Worm (Caenorhabditis elegans): Measurements from ENCODE around the gene gcl-1.
A peak's percentile ranks its signal among the peaks of the same experiment; 100 is the strongest.

The gcl-1 gene

DNA sequence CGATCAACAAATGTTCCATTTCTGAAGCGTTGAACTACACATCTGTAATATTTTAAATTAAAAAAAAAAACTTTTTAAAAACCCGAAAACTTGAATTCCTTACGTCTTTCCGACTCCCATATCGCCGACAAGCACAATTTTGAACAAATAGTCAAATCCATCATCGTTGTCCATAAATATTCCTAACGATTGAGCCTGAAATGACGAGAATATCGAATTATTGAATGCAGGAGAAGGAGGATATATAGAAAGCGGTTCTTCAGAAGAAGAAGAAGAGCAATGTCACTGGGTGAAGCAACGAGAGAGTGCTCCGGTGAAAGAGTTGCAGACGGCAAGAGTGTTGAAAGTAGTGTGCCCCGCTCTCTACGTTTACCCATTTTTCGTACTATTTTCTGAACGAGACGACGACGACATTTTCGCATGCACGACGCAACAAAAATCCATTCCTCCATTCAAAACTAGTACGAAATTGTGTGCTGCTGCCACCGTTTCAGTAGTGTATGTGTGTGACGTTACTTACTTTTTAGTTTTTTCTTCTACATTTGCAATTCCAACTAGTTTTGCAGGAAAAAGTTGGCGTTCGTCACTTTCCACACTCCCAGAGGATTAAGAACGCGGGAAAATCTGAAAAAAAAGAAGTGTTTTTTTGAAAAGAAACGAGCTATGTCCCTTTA is 28.8 kb downstream of the gcl-1 start, which contains the start of gene rab-19 (continued):
- TF ChIP-seq hlh-4 (tag; optimal IDR thresholded peaks at IDR 0.05) (no peak), nhr-76 (tag; optimal IDR thresholded peaks at IDR 0.05) (no peak), hlh-17 (GFP tag; optimal IDR thresholded peaks at IDR 0.05; ENCODE audit: borderline replicate concordance) (no peak), blmp-1 (tag; optimal IDR thresholded peaks at IDR 0.05) (no peak), ceh-63 (GFP tag; optimal IDR thresholded peaks at IDR 0.05) (no peak), egl-27 (tag; optimal IDR thresholded peaks at IDR 0.05) (no peak), zag-1 (tag; optimal IDR thresholded peaks at IDR 0.05) (no peak), pag-3 (tag; optimal IDR thresholded peaks at IDR 0.05; ENCODE audit: borderline replicate concordance, insufficient read depth) (no peak), lsy-2 (tag; optimal IDR thresholded peaks at IDR 0.05) (peak; percentile 1 to 23), mdl-1 (tag; optimal IDR thresholded peaks at IDR 0.05) (no peak), mef-2 (tag; optimal IDR thresholded peaks at IDR 0.05) (no peak), unc-98 (GFP tag; IDR thresholded peaks at IDR 0.05) (no peak), fkh-10 (GFP tag; optimal IDR thresholded peaks at IDR 0.05) (no peak), unc-62 (GFP tag; optimal IDR thresholded peaks at IDR 0.05) (no peak), ceh-82 (tag; optimal IDR thresholded peaks at IDR 0.05) (peak in 2 of 3 experiments; percentile 22 to 43), alr-1 (tag; optimal IDR thresholded peaks at IDR 0.05; ENCODE audit: borderline replicate concordance) (no peak), nhr-47 (tag; optimal IDR thresholded peaks at IDR 0.05) (peak; percentile 17), unc-30 (tag; optimal IDR thresholded peaks at IDR 0.05) (no peak), zip-4 (GFP tag; optimal IDR thresholded peaks at IDR 0.05) (no peak), nhr-90 (tag; optimal IDR thresholded peaks at IDR 0.05; ENCODE audit: poor library complexity) (no peak), snu-23 (GFP tag; optimal IDR thresholded peaks at IDR 0.05) (peak; percentile 42), tlp-1 (tag; optimal IDR thresholded peaks at IDR 0.05) (no peak), aha-1 (tag; optimal IDR thresholded peaks at IDR 0.05) (no peak), lin-39 (tag; optimal IDR thresholded peaks at IDR 0.05) (no peak), grh-1 (GFP tag; IDR thresholded peaks at IDR 0.05) (no peak)

DNA sequence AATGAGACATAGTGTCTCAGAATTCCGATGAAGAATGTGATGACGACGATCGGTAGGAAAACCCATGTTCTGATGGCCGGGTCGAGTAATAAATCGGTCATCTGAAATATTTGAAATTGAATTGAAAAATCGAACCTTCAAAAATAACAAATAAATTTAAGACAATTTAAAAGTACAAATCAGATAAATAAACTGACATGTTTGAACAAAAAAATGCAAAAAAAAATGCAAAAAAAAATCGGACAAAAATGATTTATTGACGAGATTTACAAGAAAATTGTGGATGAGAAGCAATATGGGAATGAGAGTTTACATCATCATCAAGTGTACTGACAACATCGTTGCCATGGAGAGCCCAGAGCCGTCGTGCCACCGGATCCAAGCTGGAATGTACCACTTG is 30.9 kb downstream of the gcl-1 start, which contains the start of gene emc-3:
TSS of gene emc-3 (minus strand) at position 101 of the 400 bp plus-strand sequence.
- TF ChIP-seq nhr-28 (tag; optimal IDR thresholded peaks at IDR 0.05): no peak
- TF ChIP-seq unc-86 (tag; optimal IDR thresholded peaks at IDR 0.05): no peak
- TF ChIP-seq nhr-237 (tag; optimal IDR thresholded peaks at IDR 0.05): no peak
- no peak for TF ChIP-seq unc-30 (tag; optimal IDR thresholded peaks at IDR 0.05)
- no peak for TF ChIP-seq tlp-1 (tag; optimal IDR thresholded peaks at IDR 0.05)
- no peak for TF ChIP-seq elt-2 (tag; optimal IDR thresholded peaks at IDR 0.05)
- no peak for TF ChIP-seq Y116A8C.19 (tag; optimal IDR thresholded peaks at IDR 0.05; ENCODE audit: borderline replicate concordance)
- TF ChIP-seq nhr-20 (tag; optimal IDR thresholded peaks at IDR 0.05): no peak
- TF ChIP-seq xbp-1 (tag; optimal IDR thresholded peaks at IDR 0.05): no peak
- TF ChIP-seq nhr-84 (tag; optimal IDR thresholded peaks at IDR 0.05): no peak
- no peak for TF ChIP-seq fkh-8 (tag; optimal IDR thresholded peaks at IDR 0.05)
- TF ChIP-seq nhr-47 (tag; optimal IDR thresholded peaks at IDR 0.05): no peak
- TF ChIP-seq mep-1 (tag; optimal IDR thresholded peaks at IDR 0.05): no peak
- no peak for TF ChIP-seq grh-1 (GFP tag; IDR thresholded peaks at IDR 0.05)
- no peak for TF ChIP-seq mdl-1 (tag; optimal IDR thresholded peaks at IDR 0.05)
- TF ChIP-seq dpl-1 (GFP tag; optimal IDR thresholded peaks at IDR 0.05): no peak
- TF ChIP-seq snpc-4 (tag; optimal IDR thresholded peaks at IDR 0.05): no peak
- no peak for TF ChIP-seq isw-1 (GFP tag; IDR thresholded peaks at IDR 0.05)
- TF ChIP-seq nhr-71 (tag; optimal IDR thresholded peaks at IDR 0.05): no peak

DNA sequence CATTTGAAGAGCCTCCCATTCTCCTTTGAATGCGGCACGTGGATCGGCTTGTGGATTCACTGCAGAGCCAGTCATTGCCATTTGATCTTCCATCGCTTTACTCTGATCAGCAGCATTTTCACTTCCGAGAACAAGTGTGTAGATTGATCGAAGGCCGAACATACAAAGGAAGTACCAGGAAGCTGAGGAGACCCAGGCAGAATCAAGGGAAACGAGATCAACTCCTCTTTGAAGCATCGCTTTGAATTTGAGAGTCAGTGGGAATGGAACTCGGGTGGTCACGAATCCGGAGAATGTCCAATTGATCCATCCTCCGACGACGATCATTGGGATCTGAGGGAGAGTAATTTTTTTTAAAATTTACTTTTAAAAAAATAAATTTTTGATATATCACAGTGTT is 32.2 kb downstream of the gcl-1 start:
- TF ChIP-seq swsn-7 (tag; optimal IDR thresholded peaks at IDR 0.05) (no peak), efl-1 (optimal IDR thresholded peaks at IDR 0.05) (no peak), efl-1 (GFP tag; optimal IDR thresholded peaks at IDR 0.05 in 1 of 2) (peak in 1 of 2 experiments; percentile 58), F16B12.6 (tag; optimal IDR thresholded peaks at IDR 0.05) (no peak), unc-62 (GFP tag; optimal IDR thresholded peaks at IDR 0.05) (no peak)

Data from whole organism, L1 larva.